Fruit fly (Drosophila melanogaster): ENCODE data around the gene Tango2.

DNA sequence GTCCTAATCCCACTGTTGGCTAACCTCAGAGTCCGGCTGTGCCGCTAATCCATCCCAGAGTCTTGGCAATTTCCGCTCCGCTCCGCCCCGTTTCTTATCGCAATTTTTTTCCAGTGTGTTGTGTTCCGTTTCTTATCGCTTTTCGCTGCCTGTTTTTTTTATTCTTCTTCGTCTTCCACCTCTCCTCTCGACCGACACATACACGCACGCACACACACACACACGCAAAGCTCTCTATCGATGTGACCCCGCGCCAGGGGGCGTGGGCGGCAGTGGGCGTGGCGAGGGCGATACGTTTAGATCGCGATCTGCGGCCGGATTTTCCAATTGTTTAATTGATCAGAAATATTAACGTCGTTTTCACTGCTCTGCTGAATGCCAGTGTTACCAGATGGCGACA is 797 bp upstream of the Tango2 start:
- no peak for TF ChIP-seq fru (GFP tag; optimal IDR thresholded peaks at IDR 0.05)
- no peak for TF ChIP-seq h (GFP tag; optimal IDR thresholded peaks at IDR 0.05)
- TF ChIP-seq psq (GFP tag; optimal IDR thresholded peaks at IDR 0.05) = peak; percentile 81
- no peak for TF ChIP-seq ey (GFP tag; optimal IDR thresholded peaks at IDR 0.05)
- TF ChIP-seq sage (GFP tag; optimal IDR thresholded peaks at IDR 0.05) = no peak
- no peak for TF ChIP-seq usp (GFP tag; optimal IDR thresholded peaks at IDR 0.05)
- no peak for TF ChIP-seq N (GFP tag; optimal IDR thresholded peaks at IDR 0.05)
- TF ChIP-seq rgr (GFP tag; optimal IDR thresholded peaks at IDR 0.05) = no peak
- no peak for TF ChIP-seq foxo (GFP tag; optimal IDR thresholded peaks at IDR 0.05)
- TF ChIP-seq Sp1 (GFP tag; optimal IDR thresholded peaks at IDR 0.05) = peak; percentile 22
- no peak for TF ChIP-seq CG32264 (GFP tag; optimal IDR thresholded peaks at IDR 0.05)
